Worm (Caenorhabditis elegans) whole organism, L3 larva: ENCODE data around the gene znf-782.

Experiments
- R02D3.7 ChIP-seq: fragments of 150-350 bp; optimal IDR thresholded peaks from 2 replicates; lab custom pipeline; 2014; ENCODE audit warnings: missing biosample characterization, missing genetic modification characterization
- ZK546.5 ChIP-seq: sonication (generic microtip); optimal IDR thresholded peaks from 2 replicates; lab custom pipeline; 2017; ENCODE audit warnings: missing biosample characterization, missing genetic modification characterization
- aly-2 ChIP-seq: fragments of 150-350 bp; optimal IDR thresholded peaks from 2 replicates; lab custom pipeline; 2014; ENCODE audit warnings: missing biosample characterization, missing genetic modification characterization
- ceh-16 ChIP-seq: sonication (generic microtip); optimal IDR thresholded peaks from 2 replicates; lab custom pipeline; 2017; ENCODE audit warnings: missing biosample characterization, missing genetic modification characterization
- ceh-28 ChIP-seq: fragments of 150-350 bp; optimal IDR thresholded peaks from 2 replicates; lab custom pipeline; 2014; ENCODE audit warnings: missing biosample characterization, missing genetic modification reagents, missing genetic modification characterization
- ceh-82 ChIP-seq: fragments of 150-350 bp; optimal IDR thresholded peaks from 2 replicates; lab custom pipeline; 2014; ENCODE audit warnings: missing biosample characterization, missing genetic modification characterization
- ceh-9 ChIP-seq: sonication (generic microtip); optimal IDR thresholded peaks from 2 replicates; lab custom pipeline; 2018; ENCODE audit warnings: missing biosample characterization, missing genetic modification characterization
- daf-12 ChIP-seq: fragments of 150-350 bp; optimal IDR thresholded peaks from 2 replicates; lab custom pipeline; 2014; ENCODE audit warnings: missing biosample characterization, missing genetic modification reagents, missing genetic modification characterization
- egl-27 ChIP-seq: sonication (generic microtip); optimal IDR thresholded peaks from 4 replicates; lab custom pipeline; 2017; ENCODE audit warnings: missing biosample characterization, missing genetic modification reagents, missing genetic modification characterization
- egl-5 ChIP-seq: fragments of 150-350 bp; optimal IDR thresholded peaks from 2 replicates; lab custom pipeline; 2017; ENCODE audit warnings: missing biosample characterization, missing genetic modification reagents, missing genetic modification characterization, inconsistent platforms
- elt-1 ChIP-seq: fragments of 150-350 bp; optimal IDR thresholded peaks from 2 replicates; lab custom pipeline; 2014; ENCODE audit warnings: missing biosample characterization, missing genetic modification characterization
- elt-2 ChIP-seq: sonication (generic microtip); optimal IDR thresholded peaks from 2 replicates; lab custom pipeline; 2016; ENCODE audit warnings: missing genetic modification reagents, mild to moderate bottlenecking, missing genetic modification characterization, missing compliant biosample characterization
- elt-3 ChIP-seq, 3 experiments: fragments of 150-350 bp in 1 of 3; sonication (generic microtip) in 2 of 3; optimal IDR thresholded peaks; 2 replicates in 2 of 3; 4 replicates in 1 of 3; lab custom pipeline; 2014 to 2017; ENCODE audit warnings: missing biosample characterization in 3 of 3, missing genetic modification characterization in 3 of 3
- eor-1 ChIP-seq, 2 experiments: fragments of 150-350 bp; optimal IDR thresholded peaks; 2 replicates each; lab custom pipeline; 2014 to 2018; ENCODE audit warnings: missing biosample characterization in 2 of 2, missing genetic modification characterization in 2 of 2
- fkh-10 ChIP-seq: sonication (generic microtip); optimal IDR thresholded peaks from 2 replicates; lab custom pipeline; 2017; ENCODE audit warnings: missing biosample characterization, missing genetic modification reagents, missing genetic modification characterization
- fkh-2 ChIP-seq: fragments of 150-350 bp; optimal IDR thresholded peaks from 2 replicates; lab custom pipeline; 2014; ENCODE audit warnings: missing biosample characterization, missing genetic modification reagents, missing genetic modification characterization
- fos-1 ChIP-seq: fragments of 150-350 bp; optimal IDR thresholded peaks from 2 replicates; lab custom pipeline; 2014; ENCODE audit warnings: missing biosample characterization, missing genetic modification characterization
- jun-1 ChIP-seq: fragments of 150-350 bp; optimal IDR thresholded peaks from 2 replicates; lab custom pipeline; 2014; ENCODE audit warnings: missing biosample characterization, missing genetic modification reagents, missing genetic modification characterization
- lin-15B ChIP-seq: fragments of 150-350 bp; optimal IDR thresholded peaks from 2 replicates; lab custom pipeline; 2014; ENCODE audit warnings: missing biosample characterization, missing genetic modification characterization
- lsy-12 ChIP-seq: sonication (generic microtip); optimal IDR thresholded peaks from 2 replicates; lab custom pipeline; 2016; ENCODE audit warnings: mild to moderate bottlenecking, missing genetic modification characterization, missing compliant biosample characterization
- mdl-1 ChIP-seq: fragments of 150-350 bp; optimal IDR thresholded peaks from 2 replicates; lab custom pipeline; 2014; ENCODE audit warnings: missing biosample characterization, missing genetic modification characterization
- mml-1 ChIP-seq: fragments of 150-350 bp; sonication (generic microtip); optimal IDR thresholded peaks from 3 replicates; lab custom pipeline; 2014; ENCODE audit warnings: missing biosample characterization, missing genetic modification characterization
- nfya-1 ChIP-seq: sonication (generic microtip); optimal IDR thresholded peaks from 2 replicates; lab custom pipeline; 2017; ENCODE audit warnings: missing genetic modification characterization, mild to moderate bottlenecking, missing compliant biosample characterization, antibody characterized with exemption, moderate library complexity; ENCODE audit not compliant: insufficient read depth
- nhr-11 ChIP-seq: fragments of 150-350 bp; optimal IDR thresholded peaks from 2 replicates; lab custom pipeline; 2014; ENCODE audit warnings: missing biosample characterization, missing genetic modification characterization
- nhr-12 ChIP-seq: fragments of 150-350 bp; optimal IDR thresholded peaks from 2 replicates; lab custom pipeline; 2014; ENCODE audit warnings: missing biosample characterization, missing genetic modification characterization
- nhr-23 ChIP-seq: fragments of 150-350 bp; optimal IDR thresholded peaks from 2 replicates; lab custom pipeline; 2014; ENCODE audit warnings: missing biosample characterization, missing genetic modification reagents, missing genetic modification characterization
- nhr-237 ChIP-seq: fragments of 150-350 bp; optimal IDR thresholded peaks from 2 replicates; lab custom pipeline; 2014; ENCODE audit warnings: missing biosample characterization, missing genetic modification characterization
- nhr-25 ChIP-seq: sonication (generic microtip); optimal IDR thresholded peaks from 2 replicates; lab custom pipeline; 2017; ENCODE audit warnings: missing biosample characterization, missing genetic modification characterization
- nhr-28 ChIP-seq: fragments of 150-350 bp; optimal IDR thresholded peaks from 2 replicates; lab custom pipeline; 2014; ENCODE audit warnings: missing biosample characterization, missing genetic modification characterization
- nhr-43 ChIP-seq: sonication (generic microtip); optimal IDR thresholded peaks from 2 replicates; lab custom pipeline; 2016; ENCODE audit warnings: mild to moderate bottlenecking, missing genetic modification characterization, missing compliant biosample characterization; ENCODE audit not compliant: poor library complexity, severe bottlenecking
- nhr-67 ChIP-seq: fragments of 150-350 bp; optimal IDR thresholded peaks from 2 replicates; lab custom pipeline; 2014; ENCODE audit warnings: missing biosample characterization, missing genetic modification characterization
- nhr-76 ChIP-seq: fragments of 150-350 bp; sonication (generic microtip); optimal IDR thresholded peaks from 5 replicates; lab custom pipeline; 2014; ENCODE audit warnings: missing biosample characterization, missing genetic modification characterization
- nhr-77 ChIP-seq: fragments of 150-350 bp; optimal IDR thresholded peaks from 2 replicates; lab custom pipeline; 2014; ENCODE audit warnings: missing biosample characterization, missing genetic modification characterization
- pha-4 ChIP-seq: fragments of 150-350 bp; optimal IDR thresholded peaks from 2 replicates; lab custom pipeline; 2014; ENCODE audit warnings: missing biosample characterization, missing genetic modification reagents, missing genetic modification characterization
- pqm-1 ChIP-seq: fragments of 150-350 bp; optimal IDR thresholded peaks from 2 replicates; lab custom pipeline; 2017; ENCODE audit warnings: missing biosample characterization, missing genetic modification characterization, inconsistent platforms
- sea-2 ChIP-seq: fragments of 150-350 bp; sonication (generic microtip); optimal IDR thresholded peaks from 4 replicates; lab custom pipeline; 2014; ENCODE audit warnings: missing biosample characterization, missing genetic modification reagents, missing genetic modification characterization
- skn-1 ChIP-seq: fragments of 150-350 bp; optimal IDR thresholded peaks from 2 replicates; lab custom pipeline; 2014; ENCODE audit warnings: missing biosample characterization, missing genetic modification characterization
- snpc-4 ChIP-seq: fragments of 150-350 bp; optimal IDR thresholded peaks from 2 replicates; lab custom pipeline; 2014; ENCODE audit warnings: missing biosample characterization, missing genetic modification characterization
- tbx-2 ChIP-seq: sonication (generic microtip); optimal IDR thresholded peaks from 2 replicates; lab custom pipeline; 2016; ENCODE audit warnings: mild to moderate bottlenecking, missing genetic modification characterization, missing compliant biosample characterization
- unc-39 ChIP-seq: sonication (generic microtip); optimal IDR thresholded peaks from 4 replicates; lab custom pipeline; 2017; ENCODE audit warnings: missing biosample characterization, missing genetic modification characterization
- unc-62 ChIP-seq: fragments of 150-350 bp; sonication (generic microtip); optimal IDR thresholded peaks from 4 replicates; lab custom pipeline; 2014; ENCODE audit warnings: missing biosample characterization, missing genetic modification reagents, missing genetic modification characterization
- zag-1 ChIP-seq: fragments of 150-350 bp; optimal IDR thresholded peaks from 2 replicates; lab custom pipeline; 2014; ENCODE audit warnings: missing biosample characterization, missing genetic modification characterization
- ztf-11 ChIP-seq: fragments of 150-350 bp; optimal IDR thresholded peaks from 2 replicates; lab custom pipeline; 2014; ENCODE audit warnings: missing biosample characterization, missing genetic modification characterization
- ztf-4 ChIP-seq: fragments of 150-350 bp; optimal IDR thresholded peaks from 2 replicates; lab custom pipeline; 2014; ENCODE audit warnings: missing biosample characterization, missing genetic modification characterization

znf-782 gene

DNA sequence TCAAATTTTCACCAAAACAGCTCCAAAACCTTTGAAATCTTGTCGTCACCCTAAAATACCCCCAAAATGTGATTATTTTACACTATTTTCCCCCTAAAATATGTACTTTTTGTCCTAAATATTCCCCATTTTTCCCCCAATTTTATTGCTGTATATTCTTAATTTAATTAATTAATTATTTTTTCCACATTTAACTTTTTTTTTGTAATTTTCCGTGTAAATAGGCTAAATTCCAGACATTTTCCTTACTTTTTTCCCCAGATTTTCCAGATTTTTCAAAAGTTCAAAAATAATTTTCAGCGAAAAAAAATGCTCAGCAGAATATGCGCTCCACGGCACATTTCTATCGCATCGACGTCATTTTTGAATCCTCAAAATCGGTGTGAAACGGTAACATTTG lies 29.8 kb upstream of the znf-782 start, which contains the start of gene cox-18:
TSS of gene cox-18 (plus strand) at position 301 of the 400 bp plus-strand sequence.
- TF ChIP-seq tbx-2 (tag; lab: Kevin White, UChicago) (no peak), lin-15B (tag; lab: Kevin White, UChicago) (no peak), elt-2 (no peak), ceh-9 (no peak), ceh-16 (no peak), nhr-43 (tag; lab: Kevin White, UChicago) (no peak), sea-2 (GFP tag; lab: Kevin White, UChicago) (no peak), ceh-28 (tag; lab: Kevin White, UChicago) (no peak), nhr-76 (tag; lab: Kevin White, UChicago) (no peak), fos-1 (tag; lab: Kevin White, UChicago) (no peak), ztf-4 (tag; lab: Kevin White, UChicago) (no peak), pha-4 (no peak), jun-1 (tag; lab: Kevin White, UChicago) (no peak), elt-3 (tag; optimal IDR thresholded peaks at IDR 0.05; lab: Kevin White, UChicago) (no peak), nhr-237 (no peak), ceh-82 (tag; lab: Kevin White, UChicago) (no peak), elt-1 (tag; lab: Kevin White, UChicago) (no peak), egl-5 (tag; lab: Kevin White, UChicago) (no peak)

DNA sequence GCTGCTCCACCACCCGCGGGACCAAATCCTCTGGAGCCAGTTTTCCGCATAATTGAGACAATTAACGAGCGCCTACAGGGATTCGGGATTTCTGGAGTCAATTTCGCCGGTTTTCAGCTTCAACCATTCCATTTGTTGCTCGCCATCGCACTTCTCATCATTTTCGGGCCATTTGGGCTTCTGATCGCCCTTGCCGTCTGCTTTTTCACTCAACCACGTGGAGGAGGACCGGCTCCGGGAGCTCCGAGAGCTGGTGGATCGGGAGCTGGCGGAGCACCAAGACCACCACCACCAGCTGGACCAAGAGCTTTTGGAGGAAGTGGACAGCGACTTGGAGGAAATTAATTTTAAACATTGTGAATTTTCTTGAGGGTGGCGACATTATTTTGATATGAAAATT lies 28.8 kb upstream of the znf-782 start:
- TF ChIP-seq pha-4 (no peak), snpc-4 (tag; lab: Kevin White, UChicago) (no peak), mdl-1 (no peak), nhr-43 (tag; lab: Kevin White, UChicago) (no peak), ztf-4 (tag; lab: Kevin White, UChicago) (no peak), ceh-16 (no peak), daf-12 (no peak), eor-1 (tag; optimal IDR thresholded peaks at IDR 0.05; lab: Kevin White, UChicago) (no peak), egl-5 (tag; lab: Kevin White, UChicago) (no peak)

DNA sequence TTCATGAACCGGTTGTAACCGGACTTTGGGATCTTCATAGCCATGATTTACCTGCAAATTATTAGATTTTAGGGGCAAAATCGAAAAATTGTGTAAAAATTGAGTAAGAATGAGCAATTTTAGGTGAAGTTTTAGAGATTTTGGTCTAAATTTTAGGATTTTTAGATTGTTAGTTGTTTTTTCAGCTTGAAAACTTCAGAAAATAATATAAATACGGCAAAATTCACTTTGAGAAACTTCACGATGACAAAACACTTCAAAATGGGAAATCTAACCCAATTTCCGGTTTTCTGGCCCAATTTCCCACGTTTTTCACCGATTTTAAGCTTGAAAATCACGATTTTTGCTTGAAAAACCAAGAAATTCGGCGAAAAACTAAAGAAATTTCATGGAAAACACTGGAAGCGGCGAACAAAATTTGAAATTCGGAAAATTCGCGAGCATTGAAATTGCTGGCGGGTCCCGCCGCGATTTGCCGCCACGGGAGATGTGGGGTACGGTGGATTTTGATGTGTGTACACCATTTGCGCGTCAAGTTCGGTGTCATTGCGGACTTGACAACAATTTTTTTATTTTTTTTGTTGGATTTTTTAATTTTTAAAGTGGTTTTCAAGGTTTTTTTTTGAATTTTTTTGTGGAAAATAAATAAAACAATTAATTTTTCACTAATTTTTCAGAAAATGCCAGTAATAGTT lies 26.7 kb upstream of the znf-782 start, which contains the start of the genes cct-8 and Y55F3AR.2:
TSS of gene cct-8 (minus strand) at position 51 of the 695 bp plus-strand sequence.
TSS of gene Y55F3AR.2 (plus strand) at position 672 of the 695 bp plus-strand sequence.
- TF ChIP-seq ceh-28 (tag; lab: Kevin White, UChicago), result peak; percentile 93
- peak; percentile 51 for TF ChIP-seq ZK546.5 (tag; lab: Kevin White, UChicago)
- peak in 1 of 2 experiments; percentile 64 for TF ChIP-seq eor-1 (tag; optimal IDR thresholded peaks at IDR 0.05; lab: Kevin White, UChicago)
- TF ChIP-seq elt-3 (tag; optimal IDR thresholded peaks at IDR 0.05; lab: Kevin White, UChicago), result peak in 1 of 3 experiments; percentile 55
- peak; percentile 98 for TF ChIP-seq fkh-10 (GFP tag; lab: Kevin White, UChicago)
- TF ChIP-seq ztf-4 (tag; lab: Kevin White, UChicago), result peak; percentile 69
- peak; percentile 95 for TF ChIP-seq jun-1 (tag; lab: Kevin White, UChicago)
- TF ChIP-seq unc-62 (GFP tag; lab: Kevin White, UChicago), result peak; percentile 29
- no peak for TF ChIP-seq ztf-11 (tag; lab: Kevin White, UChicago)
- peak; percentile 99 for TF ChIP-seq nfya-1 (tag; lab: Kevin White, UChicago)
- TF ChIP-seq nhr-28 (tag; lab: Kevin White, UChicago), result no peak
- TF ChIP-seq fos-1 (tag; lab: Kevin White, UChicago), result no peak
- peak; percentile 97 for TF ChIP-seq pha-4
- peak; percentile 76 for TF ChIP-seq elt-2
- no peak for TF ChIP-seq nhr-237
- peak; percentile 89 for TF ChIP-seq ceh-82 (tag; lab: Kevin White, UChicago)
- peak; percentile 95 for TF ChIP-seq lin-15B (tag; lab: Kevin White, UChicago)
- no peak for TF ChIP-seq daf-12
- TF ChIP-seq nhr-77, result peak; percentile 91
- TF ChIP-seq tbx-2 (tag; lab: Kevin White, UChicago), result peak; percentile 94
- TF ChIP-seq nhr-67 (tag; lab: Kevin White, UChicago), result peak; percentile 65
- peak; percentile 92 for TF ChIP-seq skn-1 (tag; lab: Kevin White, UChicago)
- TF ChIP-seq mdl-1, result no peak
- TF ChIP-seq nhr-12, result no peak
- TF ChIP-seq elt-1 (tag; lab: Kevin White, UChicago), result peak; percentile 80
- peak; percentile 91 for TF ChIP-seq nhr-25 (tag; lab: Kevin White, UChicago)
- TF ChIP-seq aly-2 (tag; lab: Kevin White, UChicago), result peak; percentile 78
- no peak for TF ChIP-seq ceh-9
- TF ChIP-seq unc-39 (tag; lab: Kevin White, UChicago), result no peak
- TF ChIP-seq snpc-4 (tag; lab: Kevin White, UChicago), result peak; percentile 84
- TF ChIP-seq R02D3.7 (tag; lab: Kevin White, UChicago), result peak; percentile 94
- peak; percentile 38 for TF ChIP-seq zag-1 (tag; lab: Kevin White, UChicago)
- TF ChIP-seq pqm-1, result peak; percentile 83
- TF ChIP-seq mml-1 (tag; lab: Kevin White, UChicago), result no peak
- TF ChIP-seq nhr-43 (tag; lab: Kevin White, UChicago), result peak; percentile 97
- peak; percentile 40 for TF ChIP-seq ceh-16
- TF ChIP-seq sea-2 (GFP tag; lab: Kevin White, UChicago), result no peak
- peak; percentile 83 for TF ChIP-seq egl-27 (tag; lab: Kevin White, UChicago)
- TF ChIP-seq nhr-23 (tag; lab: Kevin White, UChicago), result peak; percentile 98
- peak; percentile 99 for TF ChIP-seq lsy-12
- TF ChIP-seq egl-5 (tag; lab: Kevin White, UChicago), result peak; percentile 92
- TF ChIP-seq fkh-2, result no peak
- no peak for TF ChIP-seq nhr-11
